Fruit fly (Drosophila melanogaster) whole organism, embryonic: ENCODE data around the gene Arpc1.

Source experiments
- ATbp ChIP-seq: fragments of 200-800 bp; sonication (Bioruptor generic); optimal IDR thresholded peaks from 2 replicates; lab custom pipeline; 2017; ENCODE audit warnings: missing biosample characterization, mild to moderate bottlenecking, missing genetic modification characterization, missing genetic modification reagents
- Antp ChIP-seq: fragments of 200-800 bp; sonication (Bioruptor generic); optimal IDR thresholded peaks from 3 replicates; lab custom pipeline; 2016; ENCODE audit warnings: missing biosample characterization, missing genetic modification characterization
- CG10366 ChIP-seq: fragments of 200-800 bp; sonication (Bioruptor generic); IDR thresholded peaks from 2 replicates; pipeline ENCODE4 v1.3.6; 2022; ENCODE audit warnings: missing biosample characterization, missing genetic modification characterization
- CG11398 ChIP-seq: fragments of 200-800 bp; sonication (Bioruptor generic); optimal IDR thresholded peaks from 2 replicates; lab custom pipeline; 2016; ENCODE audit warnings: missing biosample characterization, missing genetic modification characterization
- CG11560 ChIP-seq: fragments of 200-800 bp; sonication (Bioruptor generic); IDR thresholded peaks from 3 replicates; pipeline ENCODE4 v1.3.6; 2022; ENCODE audit warnings: missing biosample characterization, missing genetic modification characterization
- CG12659 ChIP-seq: fragments of 200-800 bp; sonication (Bioruptor generic); optimal IDR thresholded peaks from 3 replicates; lab custom pipeline; 2017; ENCODE audit warnings: mild to moderate bottlenecking, missing biosample characterization, missing genetic modification reagents, missing genetic modification characterization
- CG15011 ChIP-seq: fragments of 200-800 bp; sonication (Bioruptor generic); optimal IDR thresholded peaks from 3 replicates; lab custom pipeline; 2018; ENCODE audit warnings: missing biosample characterization, mild to moderate bottlenecking, missing genetic modification characterization
- CG15479 ChIP-seq: fragments of 200-800 bp; sonication (Bioruptor generic); optimal IDR thresholded peaks from 3 replicates; lab custom pipeline; 2019; ENCODE audit warnings: missing biosample characterization, mild to moderate bottlenecking, missing genetic modification characterization, moderate library complexity
- CG1603 ChIP-seq: fragments of 200-800 bp; sonication (Bioruptor generic); optimal IDR thresholded peaks from 2 replicates; lab custom pipeline; 2019; ENCODE audit warnings: missing biosample characterization, mild to moderate bottlenecking, missing genetic modification characterization, moderate library complexity
- CG16779 ChIP-seq: fragments of 200-800 bp; sonication (Bioruptor generic); IDR thresholded peaks from 2 replicates; pipeline ENCODE4 v1.3.6; 2022; ENCODE audit warnings: missing biosample characterization, missing genetic modification characterization
- CG2129 ChIP-seq: fragments of 200-800 bp; sonication (Bioruptor generic); IDR thresholded peaks from 2 replicates; pipeline ENCODE4 v1.3.6; 2022; ENCODE audit warnings: missing biosample characterization, missing genetic modification characterization; ENCODE audit not compliant: partially characterized antibody
- CG32772 ChIP-seq: fragments of 200-800 bp; sonication (Bioruptor generic); IDR thresholded peaks from 2 replicates; pipeline ENCODE4 v1.3.6; 2022; ENCODE audit warnings: missing biosample characterization, missing genetic modification characterization
- CG4730 ChIP-seq: fragments of 200-800 bp; sonication (Bioruptor generic); IDR thresholded peaks from 2 replicates; pipeline ENCODE4 v1.3.6; 2022; ENCODE audit warnings: missing biosample characterization, missing genetic modification characterization
- CG4820 ChIP-seq: fragments of 200-800 bp; sonication (Bioruptor generic); optimal IDR thresholded peaks from 3 replicates; lab custom pipeline; 2016; ENCODE audit warnings: missing biosample characterization, missing genetic modification characterization
- CG4854 ChIP-seq: fragments of 200-800 bp; sonication (Bioruptor generic); optimal IDR thresholded peaks from 2 replicates; lab custom pipeline; 2016; ENCODE audit warnings: missing biosample characterization, missing genetic modification characterization, inconsistent platforms
- CG5245 ChIP-seq: fragments of 200-800 bp; sonication (Bioruptor generic); optimal IDR thresholded peaks from 3 replicates; lab custom pipeline; 2016; ENCODE audit warnings: missing biosample characterization, missing genetic modification characterization
- CG6791 ChIP-seq: fragments of 200-800 bp; sonication (Bioruptor generic); IDR thresholded peaks from 3 replicates; pipeline ENCODE4 v1.3.6; 2022; ENCODE audit warnings: missing biosample characterization, missing genetic modification characterization; ENCODE audit not compliant: partially characterized antibody
- CG7271 ChIP-seq: fragments of 200-800 bp; sonication (Bioruptor generic); optimal IDR thresholded peaks from 2 replicates; lab custom pipeline; 2018; ENCODE audit warnings: missing biosample characterization, mild to moderate bottlenecking, missing genetic modification characterization, moderate library complexity
- CG8290 ChIP-seq, 3 experiments: fragments of 200-800 bp; sonication (Bioruptor generic); optimal IDR thresholded peaks; 2 replicates each; lab custom pipeline; 2016 to 2019; ENCODE audit warnings: missing biosample characterization in 3 of 3, missing genetic modification characterization in 3 of 3, mild to moderate bottlenecking in 2 of 3, moderate library complexity in 1 of 3
- CG9797 ChIP-seq: fragments of 200-800 bp; sonication (Bioruptor generic); optimal IDR thresholded peaks from 3 replicates; lab custom pipeline; 2018; ENCODE audit warnings: missing biosample characterization, mild to moderate bottlenecking, missing genetic modification characterization
- CG9932 ChIP-seq: fragments of 200-800 bp; sonication (Bioruptor generic); IDR thresholded peaks from 2 replicates; pipeline ENCODE4 v1.3.6; 2022; ENCODE audit warnings: missing biosample characterization, missing genetic modification characterization
- CkIIα-i1 ChIP-seq: fragments of 200-800 bp; sonication (Bioruptor generic); IDR thresholded peaks from 2 replicates; pipeline ENCODE4 v1.3.6; 2022; ENCODE audit warnings: missing biosample characterization, missing genetic modification characterization
- D19A ChIP-seq: fragments of 200-800 bp; optimal IDR thresholded peaks from 3 replicates; lab custom pipeline; 2019; ENCODE audit warnings: missing biosample characterization, mild to moderate bottlenecking, missing genetic modification characterization, moderate library complexity
- Dad ChIP-seq: fragments of 200-800 bp; sonication (Bioruptor generic); optimal IDR thresholded peaks from 3 replicates; lab custom pipeline; 2016; ENCODE audit warnings: missing biosample characterization, missing genetic modification characterization
- Dll ChIP-seq: fragments of 200-800 bp; sonication (Bioruptor generic); IDR thresholded peaks from 4 replicates; pipeline ENCODE4 v1.3.6; 2022; ENCODE audit warnings: missing biosample characterization, missing genetic modification characterization; ENCODE audit not compliant: partially characterized antibody
- Doc3 ChIP-seq: fragments of 200-800 bp; sonication (Bioruptor generic); IDR thresholded peaks from 3 replicates; pipeline ENCODE4 v1.3.6; 2022; ENCODE audit warnings: missing biosample characterization, missing genetic modification characterization; ENCODE audit not compliant: partially characterized antibody
- Drgx ChIP-seq: fragments of 200-800 bp; sonication (Bioruptor generic); IDR thresholded peaks from 2 replicates; pipeline ENCODE4 v1.3.6; 2022; ENCODE audit warnings: missing biosample characterization, missing genetic modification characterization
- Hr51 ChIP-seq, 2 experiments: fragments of 200-800 bp; sonication (Bioruptor generic); optimal IDR thresholded peaks; 2 replicates in 1 of 2; 3 replicates in 1 of 2; lab custom pipeline; 2016 to 2018; ENCODE audit warnings: missing biosample characterization in 2 of 2, missing genetic modification characterization in 2 of 2, mild to moderate bottlenecking in 1 of 2, moderate library complexity in 1 of 2
- Ravus ChIP-seq: fragments of 200-800 bp; sonication (Bioruptor generic); IDR thresholded peaks from 2 replicates; pipeline ENCODE4 v1.3.6; 2022; ENCODE audit warnings: missing biosample characterization, missing genetic modification characterization
- al ChIP-seq: fragments of 200-800 bp; sonication (Bioruptor generic); IDR thresholded peaks from 2 replicates; pipeline ENCODE4 v1.3.6; 2022; ENCODE audit warnings: missing biosample characterization, missing genetic modification characterization
- ato ChIP-seq: fragments of 200-800 bp; sonication (Bioruptor generic); IDR thresholded peaks from 2 replicates; pipeline ENCODE4 v1.3.6; 2022; ENCODE audit warnings: missing biosample characterization, missing genetic modification characterization; ENCODE audit not compliant: partially characterized antibody
- cas ChIP-seq: fragments of 200-800 bp; sonication (Bioruptor generic); IDR thresholded peaks from 2 replicates; pipeline ENCODE4 v1.3.6; 2022; ENCODE audit warnings: missing biosample characterization, missing genetic modification characterization
- cato ChIP-seq: fragments of 200-800 bp; sonication (Bioruptor generic); optimal IDR thresholded peaks from 2 replicates; lab custom pipeline; 2016; ENCODE audit warnings: missing biosample characterization, missing genetic modification characterization, borderline replicate concordance
- chinmo ChIP-seq: fragments of 200-800 bp; sonication (Bioruptor generic); IDR thresholded peaks from 4 replicates; pipeline ENCODE4 v1.3.6; 2022; ENCODE audit warnings: missing biosample characterization, missing genetic modification characterization; ENCODE audit not compliant: partially characterized antibody
- dimm ChIP-seq: fragments of 200-800 bp; sonication (Bioruptor generic); IDR thresholded peaks from 2 replicates; pipeline ENCODE4 v1.3.6; 2022; ENCODE audit warnings: missing biosample characterization, missing genetic modification characterization
- disco-r ChIP-seq: fragments of 200-800 bp; sonication (Bioruptor generic); optimal IDR thresholded peaks from 2 replicates; lab custom pipeline; 2016; ENCODE audit warnings: missing biosample characterization, missing genetic modification characterization
- dmrt11E ChIP-seq: fragments of 200-800 bp; sonication (Bioruptor generic); optimal IDR thresholded peaks from 3 replicates; lab custom pipeline; 2018; ENCODE audit warnings: missing biosample characterization, mild to moderate bottlenecking, missing genetic modification characterization, moderate library complexity
- dpn ChIP-seq, 2 experiments: fragments of 200-800 bp; sonication (Bioruptor generic); optimal IDR thresholded peaks; 3 replicates each; lab custom pipeline; 2016; ENCODE audit warnings: missing biosample characterization in 2 of 2, missing genetic modification characterization in 2 of 2
- gfzf ChIP-seq: fragments of 200-800 bp; sonication (Bioruptor generic); optimal IDR thresholded peaks from 2 replicates; lab custom pipeline; 2016; ENCODE audit warnings: missing biosample characterization, mild to moderate bottlenecking, missing genetic modification characterization, moderate library complexity
- grau ChIP-seq: fragments of 200-800 bp; optimal IDR thresholded peaks from 3 replicates; lab custom pipeline; 2019; ENCODE audit warnings: missing biosample characterization, mild to moderate bottlenecking, missing genetic modification characterization, moderate library complexity
- grn ChIP-seq: fragments of 200-800 bp; sonication (Bioruptor generic); optimal IDR thresholded peaks from 3 replicates; lab custom pipeline; 2017; ENCODE audit warnings: missing biosample characterization, missing genetic modification characterization
- kah ChIP-seq: fragments of 200-800 bp; sonication (Bioruptor generic); optimal IDR thresholded peaks from 2 replicates; lab custom pipeline; 2018; ENCODE audit warnings: missing biosample characterization, mild to moderate bottlenecking, missing genetic modification characterization
- kay ChIP-seq: fragments of 200-800 bp; sonication (Bioruptor generic); optimal IDR thresholded peaks from 2 replicates; lab custom pipeline; 2016; ENCODE audit warnings: missing biosample characterization, missing genetic modification characterization
- maf-S ChIP-seq: fragments of 200-800 bp; sonication (Bioruptor generic); optimal IDR thresholded peaks from 2 replicates; lab custom pipeline; 2016; ENCODE audit warnings: missing biosample characterization, missing genetic modification characterization
- nerfin-2 ChIP-seq: fragments of 200-800 bp; sonication (Bioruptor generic); IDR thresholded peaks from 2 replicates; pipeline ENCODE4 v1.3.6; 2022; ENCODE audit warnings: missing biosample characterization, missing genetic modification characterization; ENCODE audit not compliant: partially characterized antibody
- p53 ChIP-seq: fragments of 200-800 bp; sonication (Bioruptor generic); optimal IDR thresholded peaks from 2 replicates; lab custom pipeline; 2016; ENCODE audit warnings: missing biosample characterization, missing genetic modification characterization
- pfk ChIP-seq: fragments of 200-800 bp; sonication (Bioruptor generic); optimal IDR thresholded peaks from 2 replicates; lab custom pipeline; 2018; ENCODE audit warnings: missing biosample characterization, mild to moderate bottlenecking, missing genetic modification characterization, moderate library complexity
- so ChIP-seq: fragments of 200-800 bp; sonication (Bioruptor generic); IDR thresholded peaks from 3 replicates; pipeline ENCODE4 v1.3.6; 2022; ENCODE audit warnings: missing biosample characterization, missing genetic modification characterization
- tna ChIP-seq: fragments of 200-800 bp; sonication (Bioruptor generic); IDR thresholded peaks from 2 replicates; pipeline ENCODE4 v1.3.6; 2022; ENCODE audit warnings: missing biosample characterization, missing genetic modification characterization; ENCODE audit not compliant: partially characterized antibody
- unc-4 ChIP-seq: fragments of 200-800 bp; sonication (Bioruptor generic); IDR thresholded peaks from 2 replicates; pipeline ENCODE4 v1.3.6; 2022; ENCODE audit warnings: missing biosample characterization, missing genetic modification characterization; ENCODE audit not compliant: partially characterized antibody

Gene Arpc1

DNA sequence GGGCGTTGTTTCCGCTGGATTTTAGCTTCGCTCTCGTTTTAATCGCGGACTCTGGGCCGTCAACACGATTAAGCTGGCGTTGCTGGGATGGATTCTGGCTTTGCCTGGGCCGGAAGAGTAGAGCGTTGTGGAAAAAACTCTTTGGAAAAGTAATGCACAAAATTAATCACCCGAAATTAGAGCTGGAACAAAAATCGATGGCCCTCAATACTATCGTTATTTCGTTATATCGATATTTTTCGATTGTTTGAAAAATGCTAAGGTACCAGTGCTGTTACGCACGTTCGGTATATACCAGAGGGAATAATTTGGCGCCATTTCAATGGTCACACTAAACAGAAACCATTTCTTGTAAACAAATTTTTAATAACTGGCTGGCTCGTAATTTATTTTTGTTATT, at the start of gene Arpc1, which contains the start of gene Orc5 (continued):
- TF ChIP-seq CG15479 (GFP tag; lab: Kevin White, UChicago) (no peak), CG4730 (GFP tag; lab: Robert Waterston, UW) (no peak), maf-S (GFP tag; lab: Kevin White, UChicago) (no peak), Drgx (no peak), cato (GFP tag; lab: Kevin White, UChicago) (no peak), Dll (GFP tag; lab: Robert Waterston, UW) (peak; percentile 88), CG9797 (peak; percentile 86), pfk (GFP tag; lab: Kevin White, UChicago) (no peak), al (no peak), CG2129 (GFP tag; lab: Robert Waterston, UW) (peak; percentile 82), grau (peak; percentile 48), dpn (GFP tag; optimal IDR thresholded peaks at IDR 0.05; lab: Kevin White, UChicago) (peak in 1 of 2 experiments; percentile 27), Dad (GFP tag; lab: Kevin White, UChicago) (no peak), nerfin-2 (GFP tag; lab: Robert Waterston, UW) (peak; percentile 64), CG8290 (GFP tag; optimal IDR thresholded peaks at IDR 0.05; lab: Kevin White, UChicago) (no peak), CG8290 (tag; optimal IDR thresholded peaks at IDR 0.05; lab: Kevin White, UChicago) (no peak), ato (GFP tag; lab: Robert Waterston, UW) (peak; percentile 81), Ravus (no peak), so (no peak), CG4854 (GFP tag; lab: Kevin White, UChicago) (no peak), chinmo (GFP tag; lab: Robert Waterston, UW) (0 out of 4 replicates have a peak, but pooled peaks have one; percentile 65), D19A (tag; lab: Kevin White, UChicago) (no peak), Doc3 (peak; percentile 77), disco-r (GFP tag; lab: Kevin White, UChicago) (no peak), CG1603 (tag; lab: Kevin White, UChicago) (no peak), CG6791 (GFP tag; lab: Robert Waterston, UW) (peak; percentile 93), grn (no peak), CkIIα-i1 (no peak), gfzf (GFP tag; lab: Kevin White, UChicago) (peak; percentile 93), CG7271 (tag; lab: Kevin White, UChicago) (peak; percentile 50), dmrt11E (no peak), CG32772 (GFP tag; lab: Robert Waterston, UW) (no peak), CG11560 (no peak), tna (GFP tag; lab: Robert Waterston, UW) (peak; percentile 70), dimm (no peak), CG9932 (no peak), kay (GFP tag; lab: Kevin White, UChicago) (peak; percentile 78), p53 (GFP tag; lab: Kevin White, UChicago) (no peak), kah (no peak), CG5245 (GFP tag; lab: Kevin White, UChicago) (no peak), Hr51 (GFP tag; optimal IDR thresholded peaks at IDR 0.05; lab: Kevin White, UChicago) (no peak), CG10366 (GFP tag; lab: Robert Waterston, UW) (no peak), ATbp (GFP tag; lab: Kevin White, UChicago) (no peak), CG16779 (GFP tag; lab: Robert Waterston, UW) (no peak), CG15011 (no peak), unc-4 (GFP tag; lab: Robert Waterston, UW) (peak; percentile 96), CG11398 (GFP tag; lab: Kevin White, UChicago) (no peak), CG4820 (GFP tag; lab: Kevin White, UChicago) (no peak), cas (GFP tag; lab: Robert Waterston, UW) (no peak), CG12659 (GFP tag; lab: Kevin White, UChicago) (peak; percentile 79), Antp (GFP tag; lab: Kevin White, UChicago) (no peak)
